6 fruit fly cellular contexts compared by ENCODE assay signal in genomic region chr3R:5298599-5299307, dm6.
TF ChIP-seq lines count a peak whose summit lies in the region.

No protein-coding gene starts in this region.

- peak; percentile 92 to 97 for TF ChIP-seq CTCF in S2 (optimal IDR thresholded peaks at IDR 0.05; lab: Kevin White, UChicago)
- TF ChIP-seq CTCF in whole organism, embryonic (GFP tag; optimal IDR thresholded peaks at IDR 0.05; lab: Kevin White, UChicago) = peak; percentile 98

TF ChIP-seq in whole organism, adult, 20 proteins besides CTCF, POLR2A, EP300 and RAD21 (continues in another document):
- TF ChIP-seq cic (GFP tag; optimal IDR thresholded peaks at IDR 0.05; lab: Kevin White, UChicago) = peak; percentile 0
- TF ChIP-seq Mnt (GFP tag; optimal IDR thresholded peaks at IDR 0.05; lab: Kevin White, UChicago) = no peak
- peak; percentile 58 for TF ChIP-seq bab1 (GFP tag; optimal IDR thresholded peaks at IDR 0.05; lab: Kevin White, UChicago)
- no peak for TF ChIP-seq cnc (optimal IDR thresholded peaks at IDR 0.05; lab: Kevin White, UChicago)
- TF ChIP-seq CG33017 (tag; optimal IDR thresholded peaks at IDR 0.05; lab: Kevin White, UChicago) = peak; percentile 31
- TF ChIP-seq tj (GFP tag; optimal IDR thresholded peaks at IDR 0.05; lab: Kevin White, UChicago) = peak; percentile 91
- TF ChIP-seq CG14711 (tag; optimal IDR thresholded peaks at IDR 0.05; lab: Kevin White, UChicago) = peak; percentile 2
- TF ChIP-seq ovo (GFP tag; optimal IDR thresholded peaks at IDR 0.05; lab: Kevin White, UChicago) = peak; percentile 36
- peak; percentile 15 for TF ChIP-seq CG7101 (tag; optimal IDR thresholded peaks at IDR 0.05; lab: Kevin White, UChicago)
- no peak for TF ChIP-seq Clk (GFP tag; optimal IDR thresholded peaks at IDR 0.05; lab: Kevin White, UChicago)
- TF ChIP-seq CG5204 (GFP tag; optimal IDR thresholded peaks at IDR 0.05; lab: Kevin White, UChicago) = no peak
- TF ChIP-seq pad (GFP tag; optimal IDR thresholded peaks at IDR 0.05; lab: Kevin White, UChicago) = no peak
- TF ChIP-seq Crg-1 (GFP tag; optimal IDR thresholded peaks at IDR 0.05; lab: Kevin White, UChicago) = no peak
- TF ChIP-seq kay (GFP tag; lab: Kevin White, UChicago; ENCODE audit: borderline replicate concordance) = no peak
- TF ChIP-seq toe (GFP tag; optimal IDR thresholded peaks at IDR 0.05; lab: Kevin White, UChicago) = peak; percentile 66
- TF ChIP-seq CG1620 (GFP tag; optimal IDR thresholded peaks at IDR 0.05; lab: Kevin White, UChicago) = peak; percentile 72
- TF ChIP-seq Hr96 (GFP tag; optimal IDR thresholded peaks at IDR 0.05; lab: Kevin White, UChicago) = no peak
- TF ChIP-seq CG12768 (GFP tag; optimal IDR thresholded peaks at IDR 0.05; lab: Kevin White, UChicago) = no peak

TF ChIP-seq in whole organism, embryonic, 481 proteins besides CTCF, POLR2A, EP300 and RAD21 (continues in another document):
- peak; percentile 83 for TF ChIP-seq Rfx (GFP tag; IDR thresholded peaks at IDR 0.05; lab: Robert Waterston, UW)
- peak; percentile 33; the same call in 1 of the 2 replicates for TF ChIP-seq CG13287 (GFP tag; IDR thresholded peaks at IDR 0.05; lab: Robert Waterston, UW; ENCODE audit: partially characterized antibody)
- peak; percentile 49 to 55 for TF ChIP-seq Hr51 (GFP tag; optimal IDR thresholded peaks at IDR 0.05; lab: Kevin White, UChicago)
- no peak for TF ChIP-seq D (optimal IDR thresholded peaks at IDR 0.05; lab: Kevin White, UChicago)
- no peak for TF ChIP-seq D (GFP tag; optimal IDR thresholded peaks at IDR 0.05; lab: Kevin White, UChicago)
- no peak for TF ChIP-seq Atf6 (GFP tag; IDR thresholded peaks at IDR 0.05; lab: Robert Waterston, UW)
- peak; percentile 80 for TF ChIP-seq amos (GFP tag; IDR thresholded peaks at IDR 0.05; lab: Robert Waterston, UW; ENCODE audit: partially characterized antibody)
- no peak for TF ChIP-seq run (tag; optimal IDR thresholded peaks at IDR 0.05; lab: Kevin White, UChicago)
- no peak for TF ChIP-seq Usf (GFP tag; optimal IDR thresholded peaks at IDR 0.05; lab: Kevin White, UChicago)
- 0 out of 2 replicates have a peak, but pooled peaks have one; percentile 26 for TF ChIP-seq Ada2b (GFP tag; IDR thresholded peaks at IDR 0.05; lab: Robert Waterston, UW)
- TF ChIP-seq zen2 (GFP tag; IDR thresholded peaks at IDR 0.05; lab: Robert Waterston, UW; ENCODE audit: partially characterized antibody) = no peak
- TF ChIP-seq ara (GFP tag; IDR thresholded peaks at IDR 0.05; lab: Robert Waterston, UW) = no peak
- TF ChIP-seq CG10321 (GFP tag; IDR thresholded peaks at IDR 0.05; lab: Robert Waterston, UW) = no peak
- TF ChIP-seq sens (GFP tag; lab: Kevin White, UChicago) = peak; percentile 93
- TF ChIP-seq CG17328 (GFP tag; IDR thresholded peaks at IDR 0.05; lab: Robert Waterston, UW) = no peak
- TF ChIP-seq CG14667 (GFP tag; IDR thresholded peaks at IDR 0.05; lab: Robert Waterston, UW) = peak; percentile 62; the same call in 1 of the 2 replicates
- TF ChIP-seq insv (GFP tag; optimal IDR thresholded peaks at IDR 0.05; lab: Kevin White, UChicago) = peak in 1 of 2 experiments; percentile 33
- TF ChIP-seq CG8765 (GFP tag; IDR thresholded peaks at IDR 0.05; lab: Robert Waterston, UW) = no peak

TF ChIP-seq in whole organism, prepupa, 60 proteins besides CTCF, POLR2A, EP300 and RAD21 (continues in another document):
- no peak for TF ChIP-seq Sox15 (GFP tag; optimal IDR thresholded peaks at IDR 0.05; lab: Kevin White, UChicago)
- peak; percentile 46 for TF ChIP-seq Sox14 (GFP tag; optimal IDR thresholded peaks at IDR 0.05; lab: Kevin White, UChicago)
- TF ChIP-seq svp (GFP tag; lab: Kevin White, UChicago) = peak; percentile 11
- TF ChIP-seq dsx (GFP tag; optimal IDR thresholded peaks at IDR 0.05; lab: Kevin White, UChicago; ENCODE audit: poor library complexity, severe bottlenecking) = no peak
- TF ChIP-seq Eip78C (GFP tag; lab: Kevin White, UChicago) = peak; percentile 61
- TF ChIP-seq CG1621 (tag; optimal IDR thresholded peaks at IDR 0.05; lab: Kevin White, UChicago) = no peak
- TF ChIP-seq CG32006 (GFP tag; optimal IDR thresholded peaks at IDR 0.05; lab: Kevin White, UChicago) = no peak
- no peak for TF ChIP-seq CG7368 (GFP tag; optimal IDR thresholded peaks at IDR 0.05; lab: Kevin White, UChicago)
- no peak for TF ChIP-seq CG4318 (GFP tag; optimal IDR thresholded peaks at IDR 0.05; lab: Kevin White, UChicago)
- no peak for TF ChIP-seq fd59A (GFP tag; optimal IDR thresholded peaks at IDR 0.05; lab: Kevin White, UChicago)
- TF ChIP-seq CG6792 (GFP tag; optimal IDR thresholded peaks at IDR 0.05; lab: Kevin White, UChicago) = peak; percentile 22
- TF ChIP-seq Sox102F (GFP tag; optimal IDR thresholded peaks at IDR 0.05; lab: Kevin White, UChicago) = no peak
- no peak; the same call in 2 of the 3 replicates for TF ChIP-seq CG6163 (GFP tag; IDR thresholded peaks at IDR 0.05; lab: Robert Waterston, UW)
- TF ChIP-seq CG8632 (GFP tag; optimal IDR thresholded peaks at IDR 0.05; lab: Kevin White, UChicago) = no peak
- TF ChIP-seq CG6276 (GFP tag; optimal IDR thresholded peaks at IDR 0.05; lab: Kevin White, UChicago) = no peak
- TF ChIP-seq fd85E (GFP tag; optimal IDR thresholded peaks at IDR 0.05; lab: Kevin White, UChicago) = no peak
- TF ChIP-seq dac (GFP tag; optimal IDR thresholded peaks at IDR 0.05; lab: Kevin White, UChicago) = peak; percentile 6
- TF ChIP-seq CG31627 (GFP tag; optimal IDR thresholded peaks at IDR 0.05; lab: Kevin White, UChicago) = peak; percentile 69
- TF ChIP-seq CG34406 (GFP tag; optimal IDR thresholded peaks at IDR 0.05; lab: Kevin White, UChicago) = no peak
- no peak for TF ChIP-seq Hr38 (GFP tag; optimal IDR thresholded peaks at IDR 0.05; lab: Kevin White, UChicago)

TF ChIP-seq in whole organism, pupa, 21 proteins besides CTCF, POLR2A, EP300 and RAD21:
- TF ChIP-seq CG32121 (GFP tag; IDR thresholded peaks at IDR 0.05; lab: Robert Waterston, UW) (peak; percentile 45; the same call in 1 of the 2 replicates), rn (GFP tag; IDR thresholded peaks at IDR 0.05; lab: Robert Waterston, UW) (0 out of 2 replicates have a peak, but pooled peaks have one; percentile 4), CG17806 (tag; optimal IDR thresholded peaks at IDR 0.05; lab: Kevin White, UChicago) (no peak)

TF ChIP-seq in whole organism, wandering third instar larva, 38 proteins besides CTCF, POLR2A, EP300 and RAD21 (continues in another document):
- peak; percentile 64 for TF ChIP-seq Hnf4 (GFP tag; optimal IDR thresholded peaks at IDR 0.05; lab: Kevin White, UChicago)
- peak; percentile 38 for TF ChIP-seq ey (GFP tag; optimal IDR thresholded peaks at IDR 0.05; lab: Kevin White, UChicago)
- TF ChIP-seq fru (GFP tag; optimal IDR thresholded peaks at IDR 0.05; lab: Kevin White, UChicago) = peak; percentile 47
- TF ChIP-seq psq (GFP tag; optimal IDR thresholded peaks at IDR 0.05; lab: Kevin White, UChicago) = peak; percentile 24
- no peak for TF ChIP-seq Abd-B (GFP tag; optimal IDR thresholded peaks at IDR 0.05; lab: Kevin White, UChicago)
- no peak for TF ChIP-seq GATAd (GFP tag; optimal IDR thresholded peaks at IDR 0.05; lab: Kevin White, UChicago)
- TF ChIP-seq sv (GFP tag; optimal IDR thresholded peaks at IDR 0.05; lab: Kevin White, UChicago) = peak; percentile 49
- TF ChIP-seq CG9705 (GFP tag; optimal IDR thresholded peaks at IDR 0.05; lab: Kevin White, UChicago) = no peak
- no peak for TF ChIP-seq N (GFP tag; optimal IDR thresholded peaks at IDR 0.05; lab: Kevin White, UChicago)
- TF ChIP-seq Dif (GFP tag; optimal IDR thresholded peaks at IDR 0.05; lab: Kevin White, UChicago; ENCODE audit: partially characterized antibody) = no peak
- TF ChIP-seq Myc (optimal IDR thresholded peaks at IDR 0.05; lab: Kevin White, UChicago) = peak; percentile 68
- TF ChIP-seq Vsx2 (GFP tag; optimal IDR thresholded peaks at IDR 0.05; lab: Kevin White, UChicago; ENCODE audit: partially characterized antibody) = no peak
- no peak for TF ChIP-seq Jra (GFP tag; optimal IDR thresholded peaks at IDR 0.05; lab: Kevin White, UChicago)
- TF ChIP-seq sage (GFP tag; optimal IDR thresholded peaks at IDR 0.05; lab: Kevin White, UChicago) = no peak
- TF ChIP-seq dsf (GFP tag; optimal IDR thresholded peaks at IDR 0.05; lab: Kevin White, UChicago; ENCODE audit: borderline replicate concordance) = peak; percentile 8
- TF ChIP-seq dmrt93B (GFP tag; optimal IDR thresholded peaks at IDR 0.05; lab: Kevin White, UChicago) = peak; percentile 21
- no peak for TF ChIP-seq woc (GFP tag; optimal IDR thresholded peaks at IDR 0.05; lab: Kevin White, UChicago)
- peak; percentile 71 for TF ChIP-seq Hr83 (GFP tag; optimal IDR thresholded peaks at IDR 0.05; lab: Kevin White, UChicago; ENCODE audit: poor library complexity, severe bottlenecking)
- no peak for TF ChIP-seq brk (GFP tag; optimal IDR thresholded peaks at IDR 0.05; lab: Kevin White, UChicago)
- no peak for TF ChIP-seq HLH106 (tag; optimal IDR thresholded peaks at IDR 0.05; lab: Kevin White, UChicago)
- no peak for TF ChIP-seq Sp1 (GFP tag; optimal IDR thresholded peaks at IDR 0.05; lab: Kevin White, UChicago)
- no peak for TF ChIP-seq pan (optimal IDR thresholded peaks at IDR 0.05; lab: Kevin White, UChicago)
- TF ChIP-seq br (GFP tag; optimal IDR thresholded peaks at IDR 0.05; lab: Kevin White, UChicago) = peak; percentile 46
- no peak for TF ChIP-seq usp (GFP tag; optimal IDR thresholded peaks at IDR 0.05; lab: Kevin White, UChicago)
- peak; percentile 43 for TF ChIP-seq jim (GFP tag; optimal IDR thresholded peaks at IDR 0.05; lab: Kevin White, UChicago)
- TF ChIP-seq Mio (GFP tag; optimal IDR thresholded peaks at IDR 0.05; lab: Kevin White, UChicago) = no peak
- no peak for TF ChIP-seq Dfd (GFP tag; optimal IDR thresholded peaks at IDR 0.05; lab: Kevin White, UChicago)
- TF ChIP-seq dl (GFP tag; optimal IDR thresholded peaks at IDR 0.05; lab: Kevin White, UChicago; ENCODE audit: insufficient read depth in 1 of 2, partially characterized antibody in 2 of 2) = no peak
- no peak for TF ChIP-seq CrebA (GFP tag; optimal IDR thresholded peaks at IDR 0.05; lab: Kevin White, UChicago; ENCODE audit: borderline replicate concordance)
- peak; percentile 75 for TF ChIP-seq rgr (GFP tag; optimal IDR thresholded peaks at IDR 0.05; lab: Kevin White, UChicago)
- peak; percentile 61 for TF ChIP-seq h (GFP tag; optimal IDR thresholded peaks at IDR 0.05; lab: Kevin White, UChicago)
- no peak for TF ChIP-seq CG32264 (GFP tag; optimal IDR thresholded peaks at IDR 0.05; lab: Kevin White, UChicago)
- no peak for TF ChIP-seq lola (GFP tag; optimal IDR thresholded peaks at IDR 0.05; lab: Kevin White, UChicago)
- TF ChIP-seq Hr78 (GFP tag; optimal IDR thresholded peaks at IDR 0.05; lab: Kevin White, UChicago) = no peak
- TF ChIP-seq Rel (GFP tag; optimal IDR thresholded peaks at IDR 0.05; lab: Kevin White, UChicago) = no peak
- TF ChIP-seq Rel (tag; optimal IDR thresholded peaks at IDR 0.05; lab: Kevin White, UChicago) = no peak
- TF ChIP-seq tai (GFP tag; optimal IDR thresholded peaks at IDR 0.05; lab: Kevin White, UChicago) = peak; percentile 56
- peak; percentile 39 for TF ChIP-seq OdsH (GFP tag; optimal IDR thresholded peaks at IDR 0.05; lab: Kevin White, UChicago)
